Fruit fly (Drosophila melanogaster) whole organism, pupa: ENCODE data around the gene Tim17b1.

ENCODE experiments used
- CG12605 ChIP-seq: fragments of 200-800 bp; sonication (Bioruptor generic); IDR thresholded peaks from 2 replicates; pipeline ENCODE4 v1.3.6; 2022; ENCODE audit warnings: missing biosample characterization, missing genetic modification characterization
- CG14655 ChIP-seq: fragments of 200-800 bp; sonication (Bioruptor generic); optimal IDR thresholded peaks from 3 replicates; lab custom pipeline; 2017; ENCODE audit warnings: mild to moderate bottlenecking, missing biosample characterization, missing genetic modification reagents, missing genetic modification characterization
- CG8301 ChIP-seq: fragments of 200-800 bp; sonication (Bioruptor generic); optimal IDR thresholded peaks from 2 replicates; lab custom pipeline; 2018; ENCODE audit warnings: missing biosample characterization, mild to moderate bottlenecking, missing genetic modification characterization
- Pif1A ChIP-seq: fragments of 200-800 bp; sonication (Bioruptor generic); optimal IDR thresholded peaks from 3 replicates; lab custom pipeline; 2016; ENCODE audit warnings: missing biosample characterization, missing genetic modification characterization
- fd96Ca ChIP-seq: fragments of 200-800 bp; sonication (Bioruptor generic); IDR thresholded peaks from 3 replicates; pipeline ENCODE4 v1.3.6; 2022; ENCODE audit warnings: missing biosample characterization, missing genetic modification characterization
- rn ChIP-seq: fragments of 200-800 bp; sonication (Bioruptor generic); IDR thresholded peaks from 2 replicates; pipeline ENCODE4 v1.3.6; 2022; ENCODE audit warnings: missing biosample characterization, missing genetic modification characterization

DNA sequence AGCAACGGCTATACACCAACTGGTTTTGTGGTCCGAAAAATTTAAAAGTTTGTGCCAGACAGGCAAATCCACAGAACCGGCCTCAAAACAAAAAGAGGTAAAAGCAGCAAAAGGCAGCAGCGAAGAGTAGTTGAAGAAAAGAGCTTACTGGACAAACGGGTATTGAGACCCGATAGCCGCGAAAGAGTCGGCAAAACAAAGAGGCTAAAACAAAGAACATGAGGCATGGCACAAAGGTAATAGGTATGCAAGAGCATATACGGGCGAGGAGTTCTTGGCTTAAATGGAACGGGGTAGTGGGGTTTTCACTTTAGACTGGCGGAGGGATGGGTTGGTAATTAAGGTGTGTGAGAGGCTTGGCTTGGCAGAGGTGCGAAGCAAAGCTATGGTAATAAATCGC lies 18.9 kb upstream of the Tim17b1 start:
- TF ChIP-seq fd96Ca (GFP tag; lab: Robert Waterston, UW) (peak; percentile 49; the same call in 1 of the 3 replicates), CG12605 (GFP tag; lab: Robert Waterston, UW) (peak; percentile 55), CG14655 (GFP tag; lab: Kevin White, UChicago) (no peak), CG8301 (tag; lab: Kevin White, UChicago) (no peak), rn (GFP tag; lab: Robert Waterston, UW) (no peak), Pif1A (peak; percentile 34)
